Worm (Caenorhabditis elegans): ENCODE measurements around the gene panl-3.

Gene panl-3

ce11 chrIII:9825073-9825828 is 6.4 kb downstream of the panl-3 start, which contains the start of gene ZK632.9:
Gene ZK632.9, minus strand, starts transcription at chrIII:9825432.
- TF ChIP-seq daf-19 (GFP tag; conservative IDR thresholded peaks at IDR 0.05) (no peak), dpl-1 (GFP tag; optimal IDR thresholded peaks at IDR 0.05) (peak; percentile 10), zag-1 (tag; optimal IDR thresholded peaks at IDR 0.05) (no peak), T26A8.4 (GFP tag; IDR thresholded peaks at IDR 0.05) (peak; percentile 41; the same call in 1 of the 2 replicates), egl-43 (GFP tag; IDR thresholded peaks at IDR 0.05) (peak; percentile 54), mes-2 (tag; optimal IDR thresholded peaks at IDR 0.05; ENCODE audit: poor library complexity, severe bottlenecking) (peak; percentile 33), hlh-11 (tag; optimal IDR thresholded peaks at IDR 0.05) (peak; percentile 41), nhr-28 (tag; optimal IDR thresholded peaks at IDR 0.05) (peak; percentile 63), Y105C5A.15 (GFP tag; IDR thresholded peaks at IDR 0.05) (0 out of 2 replicates have a peak, but pooled peaks have one; percentile 25), Y75B8A.6 (GFP tag; IDR thresholded peaks at IDR 0.05) (peak; percentile 70; the same call in 1 of the 2 replicates), ceh-28 (tag; optimal IDR thresholded peaks at IDR 0.05) (peak; percentile 26), snpc-1.2 (GFP tag; IDR thresholded peaks at IDR 0.05) (0 out of 2 replicates have a peak, but pooled peaks have one; percentile 34), dve-1 (tag; optimal IDR thresholded peaks at IDR 0.05; ENCODE audit: insufficient read depth) (peak; percentile 54), pha-4 (GFP tag; IDR thresholded peaks at IDR 0.05) (0 out of 2 replicates have a peak, but pooled peaks have one; percentile 32), pha-4 (tag; optimal IDR thresholded peaks at IDR 0.05) (no peak), dmd-6 (GFP tag; IDR thresholded peaks at IDR 0.05) (peak; percentile 48), skn-1 (tag; optimal IDR thresholded peaks at IDR 0.05) (no peak), unc-62 (GFP tag; optimal IDR thresholded peaks at IDR 0.05 in 1 of 2) (peak in 1 of 2 experiments; percentile 56), unc-62 (tag; optimal IDR thresholded peaks at IDR 0.05) (no peak), daf-16 (GFP tag; optimal IDR thresholded peaks at IDR 0.05) (no peak), daf-16 (tag; optimal IDR thresholded peaks at IDR 0.05) (peak; percentile 94), set-16 (GFP tag; IDR thresholded peaks at IDR 0.05) (0 out of 2 replicates have a peak, but pooled peaks have one; percentile 16), mxl-3 (GFP tag; optimal IDR thresholded peaks at IDR 0.05) (no peak), egl-27 (tag; optimal IDR thresholded peaks at IDR 0.05) (no peak)

- TF ChIP-seq dmd-8 (GFP tag; IDR thresholded peaks at IDR 0.05), result no peak
- TF ChIP-seq zag-1 (tag; optimal IDR thresholded peaks at IDR 0.05), result no peak
- TF ChIP-seq dve-1 (tag; optimal IDR thresholded peaks at IDR 0.05; ENCODE audit: insufficient read depth), result peak; percentile 67
- TF ChIP-seq nhr-6 (tag; optimal IDR thresholded peaks at IDR 0.05), result peak; percentile 53
- TF ChIP-seq daf-19 (GFP tag; conservative IDR thresholded peaks at IDR 0.05), result no peak
- TF ChIP-seq hlh-30 (tag; optimal IDR thresholded peaks at IDR 0.05; ENCODE audit: insufficient read depth), result peak; percentile 92
- TF ChIP-seq attf-4 (tag; optimal IDR thresholded peaks at IDR 0.05), result no peak
- no peak for TF ChIP-seq lir-3 (tag; optimal IDR thresholded peaks at IDR 0.05)
- TF ChIP-seq Y5F2A.4 (GFP tag; optimal IDR thresholded peaks at IDR 0.05), result no peak
- TF ChIP-seq dmd-6 (GFP tag; IDR thresholded peaks at IDR 0.05), result peak; percentile 21; the same call in 1 of the 2 replicates
- peak; percentile 56 for TF ChIP-seq mes-2 (tag; optimal IDR thresholded peaks at IDR 0.05; ENCODE audit: poor library complexity, severe bottlenecking)
- no peak for TF ChIP-seq mxl-2 (GFP tag; conservative IDR thresholded peaks at IDR 0.05)
- peak; percentile 70 for TF ChIP-seq mep-1 (tag; optimal IDR thresholded peaks at IDR 0.05)
- TF ChIP-seq Y105C5A.15 (GFP tag; IDR thresholded peaks at IDR 0.05), result no peak
- no peak for TF ChIP-seq ZK337.2 (GFP tag; IDR thresholded peaks at IDR 0.05)
- peak; percentile 21 for TF ChIP-seq mxl-3 (GFP tag; optimal IDR thresholded peaks at IDR 0.05)
- TF ChIP-seq tra-1 (GFP tag; IDR thresholded peaks at IDR 0.05), result no peak
- no peak for TF ChIP-seq daf-12 (tag; optimal IDR thresholded peaks at IDR 0.05)
- peak; percentile 7; the same call in 1 of the 2 replicates for TF ChIP-seq T26A8.4 (GFP tag; IDR thresholded peaks at IDR 0.05)
- TF ChIP-seq daf-8 (GFP tag; IDR thresholded peaks at IDR 0.05), result no peak
- no peak for TF ChIP-seq ceh-28 (tag; optimal IDR thresholded peaks at IDR 0.05)
- TF ChIP-seq php-3 (GFP tag; IDR thresholded peaks at IDR 0.05), result no peak
- TF ChIP-seq hmg-1.1 (GFP tag; IDR thresholded peaks at IDR 0.05), result 0 out of 2 replicates have a peak, but pooled peaks have one; percentile 11
- TF ChIP-seq Y48G9A.11 (GFP tag; IDR thresholded peaks at IDR 0.05), result no peak
- no peak for TF ChIP-seq madf-5 (GFP tag; IDR thresholded peaks at IDR 0.05)
- 0 out of 2 replicates have a peak, but pooled peaks have one; percentile 45 for TF ChIP-seq mdt-29 (GFP tag; IDR thresholded peaks at IDR 0.05)
- TF ChIP-seq aha-1 (tag), result peak; percentile 87
- TF ChIP-seq nhr-42 (GFP tag; IDR thresholded peaks at IDR 0.05), result no peak
- no peak for TF ChIP-seq daf-16 (GFP tag; optimal IDR thresholded peaks at IDR 0.05)
- TF ChIP-seq daf-16 (tag; optimal IDR thresholded peaks at IDR 0.05), result peak; percentile 49
- TF ChIP-seq spr-1 (tag; optimal IDR thresholded peaks at IDR 0.05), result no peak
- TF ChIP-seq zip-11 (GFP tag; IDR thresholded peaks at IDR 0.05), result no peak
- no peak for TF ChIP-seq egl-27 (tag; optimal IDR thresholded peaks at IDR 0.05)
- TF ChIP-seq zfp-3 (GFP tag; conservative IDR thresholded peaks at IDR 0.05), result 0 out of 2 replicates have a peak, but pooled peaks have one; percentile 63
These were observed 7.1 kb downstream of the panl-3 start for ce11 chrIII:9826005-9826404.
